Worm (Caenorhabditis elegans): ENCODE data around the gene acr-5.

acr-5 gene

ce11 chrIII:6495191-6495723 lies 19.3 kb downstream of the acr-5 start, which contains the start of gene F23F12.13:
Gene F23F12.13 (plus strand): TSS chrIII:6495673.
- TF ChIP-seq pqm-1 (tag; optimal IDR thresholded peaks at IDR 0.05) (no peak), efl-1 (optimal IDR thresholded peaks at IDR 0.05) (no peak), efl-1 (GFP tag; optimal IDR thresholded peaks at IDR 0.05 in 1 of 2) (peak in 1 of 2 experiments; percentile 69), lin-39 (tag; optimal IDR thresholded peaks at IDR 0.05) (no peak), elt-2 (tag; optimal IDR thresholded peaks at IDR 0.05) (peak; percentile 84)

ce11 chrIII:6492807-6493206 lies 21.8 kb downstream of the acr-5 start, which contains the start of gene srb-11:
Gene srb-11 (minus strand): TSS chrIII:6492907.
- TF ChIP-seq elt-2 (tag; optimal IDR thresholded peaks at IDR 0.05): no peak
- no peak for TF ChIP-seq sox-4 (tag; optimal IDR thresholded peaks at IDR 0.05)
- TF ChIP-seq nhr-12 (tag; optimal IDR thresholded peaks at IDR 0.05): no peak
- TF ChIP-seq ceh-88 (GFP tag; IDR thresholded peaks at IDR 0.05): no peak
- TF ChIP-seq nhr-76 (tag; optimal IDR thresholded peaks at IDR 0.05): no peak
- TF ChIP-seq lir-3 (tag; optimal IDR thresholded peaks at IDR 0.05; ENCODE audit: poor library complexity): no peak
- TF ChIP-seq lin-39 (tag; optimal IDR thresholded peaks at IDR 0.05): no peak
- TF ChIP-seq unc-98 (GFP tag; IDR thresholded peaks at IDR 0.05): no peak
- no peak for TF ChIP-seq pqm-1 (tag; optimal IDR thresholded peaks at IDR 0.05)
- no peak for TF ChIP-seq vab-15 (tag; optimal IDR thresholded peaks at IDR 0.05)
- TF ChIP-seq egl-27 (tag; optimal IDR thresholded peaks at IDR 0.05): no peak

- TF ChIP-seq nhr-71 (tag; optimal IDR thresholded peaks at IDR 0.05): no peak
- TF ChIP-seq fkh-4 (tag; optimal IDR thresholded peaks at IDR 0.05; ENCODE audit: borderline replicate concordance): no peak
- TF ChIP-seq unc-62 (GFP tag; optimal IDR thresholded peaks at IDR 0.05): no peak
- TF ChIP-seq pag-3 (tag; optimal IDR thresholded peaks at IDR 0.05; ENCODE audit: borderline replicate concordance, insufficient read depth): no peak
Observed at ce11 chrIII:6490989-6491388, 23.6 kb downstream of the acr-5 start.

- TF ChIP-seq pax-3 (tag; optimal IDR thresholded peaks at IDR 0.05): no peak
- TF ChIP-seq nhr-28 (tag; optimal IDR thresholded peaks at IDR 0.05): no peak
- no peak for TF ChIP-seq nhr-11 (tag; optimal IDR thresholded peaks at IDR 0.05)
- TF ChIP-seq hlh-4 (tag; optimal IDR thresholded peaks at IDR 0.05): no peak
- TF ChIP-seq nhr-71 (tag; optimal IDR thresholded peaks at IDR 0.05): no peak
- TF ChIP-seq lin-13 (GFP tag; optimal IDR thresholded peaks at IDR 0.05): no peak
- TF ChIP-seq aly-2 (tag; optimal IDR thresholded peaks at IDR 0.05): no peak
- TF ChIP-seq C04F5.9 (tag; optimal IDR thresholded peaks at IDR 0.05): no peak
- no peak for TF ChIP-seq jun-1 (tag; optimal IDR thresholded peaks at IDR 0.05)
- no peak for TF ChIP-seq hlh-17 (GFP tag; optimal IDR thresholded peaks at IDR 0.05; ENCODE audit: borderline replicate concordance)
- TF ChIP-seq C16A3.4 (tag; optimal IDR thresholded peaks at IDR 0.05): no peak
- no peak for TF ChIP-seq lsy-2 (tag; optimal IDR thresholded peaks at IDR 0.05)
- no peak for TF ChIP-seq ces-1 (GFP tag; optimal IDR thresholded peaks at IDR 0.05)
- no peak for TF ChIP-seq nhr-20 (tag; optimal IDR thresholded peaks at IDR 0.05)
- no peak for TF ChIP-seq nhr-237 (tag; optimal IDR thresholded peaks at IDR 0.05)
- TF ChIP-seq mef-2 (tag; optimal IDR thresholded peaks at IDR 0.05): no peak
- TF ChIP-seq irx-1 (tag; optimal IDR thresholded peaks at IDR 0.05): no peak
- TF ChIP-seq efl-3 (GFP tag; optimal IDR thresholded peaks at IDR 0.05): no peak
Observed at ce11 chrIII:6489493-6489892, 25.1 kb downstream of the acr-5 start, which contains the start of gene rpt-3. Gene rpt-3 (plus strand): TSS chrIII:6489793.

- TF ChIP-seq nhr-12 (tag; optimal IDR thresholded peaks at IDR 0.05): no peak
- no peak for TF ChIP-seq zip-4 (GFP tag; optimal IDR thresholded peaks at IDR 0.05)
- TF ChIP-seq snpc-4 (tag; optimal IDR thresholded peaks at IDR 0.05): peak; percentile 16
- no peak for TF ChIP-seq unc-30 (tag; optimal IDR thresholded peaks at IDR 0.05)
- no peak for TF ChIP-seq snu-23 (GFP tag; optimal IDR thresholded peaks at IDR 0.05)
- no peak for TF ChIP-seq aly-2 (tag; optimal IDR thresholded peaks at IDR 0.05)
- no peak for TF ChIP-seq aha-1 (tag; optimal IDR thresholded peaks at IDR 0.05)
- TF ChIP-seq elt-3 (tag; optimal IDR thresholded peaks at IDR 0.05): no peak
- TF ChIP-seq ceh-82 (tag; optimal IDR thresholded peaks at IDR 0.05): peak; percentile 5 to 50 (median 33)
- TF ChIP-seq unc-62 (GFP tag; optimal IDR thresholded peaks at IDR 0.05): no peak
- TF ChIP-seq hpl-2 (GFP tag; optimal IDR thresholded peaks at IDR 0.05): no peak
- TF ChIP-seq grh-1 (GFP tag; IDR thresholded peaks at IDR 0.05): no peak
- no peak for TF ChIP-seq unc-98 (GFP tag; IDR thresholded peaks at IDR 0.05)
- TF ChIP-seq fkh-10 (GFP tag; optimal IDR thresholded peaks at IDR 0.05): no peak
- no peak for TF ChIP-seq nhr-76 (tag; optimal IDR thresholded peaks at IDR 0.05)
- TF ChIP-seq C34B4.2 (tag; optimal IDR thresholded peaks at IDR 0.05): no peak
- TF ChIP-seq dpl-1 (GFP tag; optimal IDR thresholded peaks at IDR 0.05): peak; percentile 66 to 74 (median 72)
- no peak for TF ChIP-seq hlh-17 (GFP tag; optimal IDR thresholded peaks at IDR 0.05; ENCODE audit: borderline replicate concordance)
Observed at ce11 chrIII:6488916-6489315, 25.7 kb downstream of the acr-5 start.
